Fruit fly (Drosophila melanogaster) whole organism, adult: ENCODE data around the gene mnd.

Experiments
- CG12768 ChIP-seq: fragments of 200-800 bp; sonication (Bioruptor generic); optimal IDR thresholded peaks from 2 replicates; lab custom pipeline; 2017; ENCODE audit warnings: missing biosample characterization, missing genetic modification characterization, mild to moderate bottlenecking, moderate library complexity, missing genetic modification reagents
- CG1620 ChIP-seq: fragments of 200-800 bp; sonication (Bioruptor generic); optimal IDR thresholded peaks from 2 replicates; lab custom pipeline; 2016; ENCODE audit warnings: missing biosample characterization, missing genetic modification characterization
- CG7045 ChIP-seq: fragments of 200-800 bp; sonication (Bioruptor generic); optimal IDR thresholded peaks from 2 replicates; lab custom pipeline; 2017; ENCODE audit warnings: missing biosample characterization, mild to moderate bottlenecking, missing genetic modification characterization
- Hr96 ChIP-seq: fragments of 200-800 bp; sonication (Bioruptor generic); optimal IDR thresholded peaks from 2 replicates; lab custom pipeline; 2016; ENCODE audit warnings: missing biosample characterization, missing genetic modification characterization
- Mnt ChIP-seq: fragments of 200-800 bp; sonication (Bioruptor generic); optimal IDR thresholded peaks from 2 replicates; lab custom pipeline; 2016; ENCODE audit warnings: missing biosample characterization, mild to moderate bottlenecking, missing genetic modification characterization
- bab1 ChIP-seq: fragments of 200-800 bp; sonication (Bioruptor generic); optimal IDR thresholded peaks from 3 replicates; lab custom pipeline; 2019; ENCODE audit warnings: missing biosample characterization, mild to moderate bottlenecking, missing genetic modification characterization, moderate library complexity
- cic ChIP-seq: fragments of 200-800 bp; sonication (Bioruptor generic); optimal IDR thresholded peaks from 2 replicates; lab custom pipeline; 2017; ENCODE audit warnings: missing biosample characterization, mild to moderate bottlenecking, missing genetic modification characterization, moderate library complexity
- cnc ChIP-seq, 2 experiments: fragments of >200 bp; optimal IDR thresholded peaks; 2 replicates each; lab custom pipeline; 2017
- kay ChIP-seq: fragments of 200-800 bp; sonication (Bioruptor generic); peaks from one replicate; lab custom pipeline; 2016; ENCODE audit warnings: missing biosample characterization, missing genetic modification characterization, borderline replicate concordance
- ovo ChIP-seq: fragments of 200-800 bp; sonication (Bioruptor generic); optimal IDR thresholded peaks from 2 replicates; lab custom pipeline; 2016; ENCODE audit warnings: missing biosample characterization, missing genetic modification characterization
- toe ChIP-seq: fragments of 200-800 bp; sonication (Bioruptor generic); optimal IDR thresholded peaks from 2 replicates; lab custom pipeline; 2016; ENCODE audit warnings: missing biosample characterization, missing genetic modification characterization

DNA sequence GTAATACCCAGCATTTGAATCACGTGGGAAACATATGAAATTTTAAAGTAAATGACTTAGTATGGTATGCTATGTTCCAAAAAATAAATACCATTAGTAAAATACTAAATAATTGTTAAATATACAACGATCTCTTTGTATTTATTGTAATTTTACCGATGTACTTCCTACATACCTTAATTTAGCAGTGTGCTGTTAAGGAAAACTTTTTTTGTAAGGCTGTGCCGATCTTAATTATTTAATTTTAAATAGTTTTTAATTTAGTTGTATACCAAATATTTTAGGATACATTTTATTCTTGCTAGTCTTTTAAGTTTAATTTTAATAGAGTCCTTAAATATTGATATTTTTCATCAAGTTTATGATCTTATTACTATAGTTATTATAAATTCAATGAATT lies 16.3 kb upstream of the mnd start:
- no peak for TF ChIP-seq Hr96
- no peak for TF ChIP-seq bab1 (GFP tag; lab: Kevin White, UChicago)
- TF ChIP-seq Mnt (GFP tag; lab: Kevin White, UChicago): no peak
- no peak for TF ChIP-seq kay (GFP tag; lab: Kevin White, UChicago)
- no peak for TF ChIP-seq cnc (optimal IDR thresholded peaks at IDR 0.05; lab: Kevin White, UChicago)
- TF ChIP-seq CG7045 (GFP tag; lab: Kevin White, UChicago): no peak
- TF ChIP-seq ovo: no peak
- TF ChIP-seq toe (GFP tag; lab: Kevin White, UChicago): no peak
- no peak for TF ChIP-seq cic
- no peak for TF ChIP-seq CG1620 (GFP tag; lab: Kevin White, UChicago)
- no peak for TF ChIP-seq CG12768
